Worm (Caenorhabditis elegans) whole organism, L3 larva: ENCODE results near the gene snap-1.

Source experiments
- ama-1 ChIP-seq: fragments of 150-350 bp; optimal IDR thresholded peaks from 2 replicates; lab custom pipeline; 2018
- ceh-82 ChIP-seq: fragments of 150-350 bp; optimal IDR thresholded peaks from 2 replicates; lab custom pipeline; 2014; ENCODE audit warnings: missing biosample characterization, missing genetic modification characterization
- daf-12 ChIP-seq: fragments of 150-350 bp; optimal IDR thresholded peaks from 2 replicates; lab custom pipeline; 2014; ENCODE audit warnings: missing biosample characterization, missing genetic modification reagents, missing genetic modification characterization
- egl-27 ChIP-seq: sonication (generic microtip); optimal IDR thresholded peaks from 4 replicates; lab custom pipeline; 2017; ENCODE audit warnings: missing biosample characterization, missing genetic modification reagents, missing genetic modification characterization
- elt-1 ChIP-seq: fragments of 150-350 bp; optimal IDR thresholded peaks from 2 replicates; lab custom pipeline; 2014; ENCODE audit warnings: missing biosample characterization, missing genetic modification characterization
- jun-1 ChIP-seq: fragments of 150-350 bp; optimal IDR thresholded peaks from 2 replicates; lab custom pipeline; 2014; ENCODE audit warnings: missing biosample characterization, missing genetic modification reagents, missing genetic modification characterization
- lin-39 ChIP-seq: fragments of 150-350 bp; optimal IDR thresholded peaks from 2 replicates; lab custom pipeline; 2018; ENCODE audit warnings: missing biosample characterization, missing genetic modification reagents, missing genetic modification characterization
- mdl-1 ChIP-seq: fragments of 150-350 bp; optimal IDR thresholded peaks from 2 replicates; lab custom pipeline; 2014; ENCODE audit warnings: missing biosample characterization, missing genetic modification characterization
- nhr-23 ChIP-seq: fragments of 150-350 bp; optimal IDR thresholded peaks from 2 replicates; lab custom pipeline; 2014; ENCODE audit warnings: missing biosample characterization, missing genetic modification reagents, missing genetic modification characterization
- nhr-25 ChIP-seq: sonication (generic microtip); optimal IDR thresholded peaks from 2 replicates; lab custom pipeline; 2017; ENCODE audit warnings: missing biosample characterization, missing genetic modification characterization
- pqm-1 ChIP-seq: fragments of 150-350 bp; optimal IDR thresholded peaks from 2 replicates; lab custom pipeline; 2017; ENCODE audit warnings: missing biosample characterization, missing genetic modification characterization, inconsistent platforms

- TF ChIP-seq egl-27 (tag; lab: Kevin White, UChicago) (no peak), jun-1 (tag; lab: Kevin White, UChicago) (no peak), elt-1 (tag; lab: Kevin White, UChicago) (no peak), ama-1 (no peak), nhr-23 (tag; lab: Kevin White, UChicago) (no peak), daf-12 (tag; lab: Kevin White, UChicago) (no peak), pqm-1 (tag; lab: Kevin White, UChicago) (no peak), lin-39 (no peak), nhr-25 (tag; lab: Kevin White, UChicago) (no peak), mdl-1 (tag; lab: Kevin White, UChicago) (no peak), ceh-82 (tag; lab: Kevin White, UChicago) (no peak)
Observed at ce11 chrV:8178279-8178678, 47.9 kb downstream of the snap-1 start.
